Worm (Caenorhabditis elegans) whole organism, mixed stage, embryonic: Measurements from ENCODE around the gene hach-1.

ENCODE experiments used
- elt-3 ChIP-seq: fragments of 150-350 bp; optimal IDR thresholded peaks from 2 replicates; lab custom pipeline; 2014; ENCODE audit warnings: missing biosample characterization, missing genetic modification characterization
- nhr-237 ChIP-seq: fragments of 150-350 bp; optimal IDR thresholded peaks from 2 replicates; lab custom pipeline; 2014; ENCODE audit warnings: missing biosample characterization, missing genetic modification characterization
- nhr-28 ChIP-seq: fragments of 150-350 bp; optimal IDR thresholded peaks from 2 replicates; lab custom pipeline; 2014; ENCODE audit warnings: missing biosample characterization, missing genetic modification characterization
- snpc-4 ChIP-seq: fragments of 150-350 bp; optimal IDR thresholded peaks from 2 replicates; lab custom pipeline; 2014; ENCODE audit warnings: missing biosample characterization, missing genetic modification characterization
- tbx-8 ChIP-seq: fragments of 200-800 bp; sonication (Bioruptor generic); optimal IDR thresholded peaks from 2 replicates; lab custom pipeline; 2018; ENCODE audit warnings: mild to moderate bottlenecking, missing genetic modification characterization, moderate library complexity, missing compliant biosample characterization

- TF ChIP-seq elt-3: no peak
- no peak for TF ChIP-seq nhr-28 (tag; lab: Kevin White, UChicago)
- TF ChIP-seq tbx-8: no peak
- no peak for TF ChIP-seq snpc-4 (tag; lab: Kevin White, UChicago)
- no peak for TF ChIP-seq nhr-237
Observed at ce11 chrIII:5581049-5581448, 25.8 kb downstream of the hach-1 start, which contains the start of gene F56D2.5.
